Worm (Caenorhabditis elegans): Measurements from ENCODE around the gene npr-42.

ce11 chrII:4281743-4282142 lies 5.7 kb downstream of the npr-42 start, which contains the start of gene C01F1.5:
- TF ChIP-seq Y56A3A.18 (GFP tag; IDR thresholded peaks at IDR 0.05): no peak
- no peak for TF ChIP-seq rpc-1 (optimal IDR thresholded peaks at IDR 0.05)
- no peak for TF ChIP-seq rpc-1 (tag; optimal IDR thresholded peaks at IDR 0.05)
- TF ChIP-seq hmg-20 (GFP tag; IDR thresholded peaks at IDR 0.05): no peak
- TF ChIP-seq fkh-3 (tag; optimal IDR thresholded peaks at IDR 0.05): no peak
- no peak for TF ChIP-seq nhr-120 (GFP tag; IDR thresholded peaks at IDR 0.05)
- no peak for TF ChIP-seq unc-130 (GFP tag; optimal IDR thresholded peaks at IDR 0.05)
- TF ChIP-seq lin-40 (tag; optimal IDR thresholded peaks at IDR 0.05): no peak
- no peak for TF ChIP-seq dpl-1 (GFP tag; optimal IDR thresholded peaks at IDR 0.05)
- TF ChIP-seq pbrm-1 (GFP tag; IDR thresholded peaks at IDR 0.05): no peak

Data from whole organism, young adult.